Worm (Caenorhabditis elegans) whole organism, young adult: ENCODE results near the gene H41C03.1.

Source experiments
- B0336.3 ChIP-seq: fragments of 200-800 bp; sonication (Bioruptor generic); IDR thresholded peaks from 2 replicates; pipeline ENCODE4 v1.3.6; 2022; ENCODE audit warnings: missing genetic modification characterization, missing compliant biosample characterization
- F10E7.11 ChIP-seq: sonication (generic microtip); optimal IDR thresholded peaks from 2 replicates; lab custom pipeline; 2017; ENCODE audit warnings: mild to moderate bottlenecking, missing genetic modification characterization, moderate library complexity, missing compliant biosample characterization
- F23B12.7 ChIP-seq: sonication (generic microtip); optimal IDR thresholded peaks from 2 replicates; lab custom pipeline; 2017; ENCODE audit warnings: missing genetic modification characterization, mild to moderate bottlenecking, missing compliant biosample characterization, antibody characterized with exemption, moderate library complexity; ENCODE audit not compliant: insufficient read depth
- F39B2.1 ChIP-seq: fragments of 200-800 bp; sonication (Bioruptor generic); IDR thresholded peaks from 2 replicates; pipeline ENCODE4 v1.3.6; 2022; ENCODE audit warnings: missing genetic modification reagents, missing genetic modification characterization, missing compliant biosample characterization
- Y53G8AR.9 ChIP-seq: fragments of 200-800 bp; sonication (Bioruptor generic); conservative IDR thresholded peaks from 2 replicates; pipeline ENCODE4 v1.3.6; 2022; ENCODE audit warnings: missing genetic modification reagents, missing genetic modification characterization, missing compliant biosample characterization
- Y79H2A.3 ChIP-seq: fragments of 200-800 bp; sonication (Bioruptor generic); conservative IDR thresholded peaks from 2 replicates; pipeline ENCODE4 v1.3.6; 2022; ENCODE audit warnings: missing genetic modification reagents, missing genetic modification characterization, missing compliant biosample characterization
- ZK185.1 ChIP-seq: sonication (generic microtip); optimal IDR thresholded peaks from 2 replicates; lab custom pipeline; 2016; ENCODE audit warnings: mild to moderate bottlenecking, missing genetic modification characterization, missing compliant biosample characterization; ENCODE audit not compliant: poor library complexity, severe bottlenecking
- ama-1 ChIP-seq, 3 experiments: fragments of 150-350 bp in 1 of 3; sonication (generic microtip) in 2 of 3; optimal IDR thresholded peaks; 2 replicates each; lab custom pipeline; 2014 to 2018; ENCODE audit warnings: missing biosample characterization in 2 of 3, missing genetic modification characterization in 2 of 3, missing genetic modification reagents in 2 of 3
- aptf-3 ChIP-seq: fragments of 200-800 bp; sonication (Bioruptor generic); IDR thresholded peaks from 2 replicates; pipeline ENCODE4 v1.3.6; 2022; ENCODE audit warnings: missing genetic modification characterization, missing compliant biosample characterization
- atf-7 ChIP-seq: sonication (generic microtip); optimal IDR thresholded peaks from 2 replicates; lab custom pipeline; 2017; ENCODE audit warnings: mild to moderate bottlenecking, missing genetic modification characterization, missing compliant biosample characterization
- athp-1 ChIP-seq: sonication (generic microtip); optimal IDR thresholded peaks from 2 replicates; lab custom pipeline; 2017; ENCODE audit warnings: mild to moderate bottlenecking, missing genetic modification characterization, missing compliant biosample characterization
- cebp-1 ChIP-seq, 2 experiments: fragments of 200-800 bp in 1 of 2; sonication (Bioruptor generic) in 1 of 2; sonication (generic microtip) in 1 of 2; IDR thresholded peaks in 1 of 2; optimal IDR thresholded peaks in 1 of 2; 2 replicates each; pipeline versions ENCODE4 v1.3.6 to Lab custom; 2017 to 2022; ENCODE audit warnings: missing compliant biosample characterization in 2 of 2, missing genetic modification characterization in 2 of 2, mild to moderate bottlenecking in 1 of 2, missing genetic modification reagents in 1 of 2, moderate library complexity in 1 of 2
- ceh-100 ChIP-seq: fragments of 200-800 bp; sonication (Bioruptor generic); IDR thresholded peaks from 2 replicates; pipeline ENCODE4 v1.3.6; 2022; ENCODE audit warnings: missing genetic modification reagents, missing genetic modification characterization, missing compliant biosample characterization
- dox-1 ChIP-seq: fragments of 200-800 bp; sonication (Bioruptor generic); IDR thresholded peaks from 2 replicates; pipeline ENCODE4 v1.3.6; 2022; ENCODE audit warnings: missing genetic modification reagents, missing genetic modification characterization, missing compliant biosample characterization
- dpff-1 ChIP-seq: sonication (generic microtip); optimal IDR thresholded peaks from 2 replicates; lab custom pipeline; 2017; ENCODE audit warnings: mild to moderate bottlenecking, missing genetic modification characterization, missing compliant biosample characterization
- dpl-1 ChIP-seq: fragments of 150-350 bp; optimal IDR thresholded peaks from 2 replicates; lab custom pipeline; 2014; ENCODE audit warnings: missing biosample characterization, missing genetic modification reagents, missing genetic modification characterization
- hmg-1.2 ChIP-seq: fragments of 200-800 bp; sonication (Bioruptor generic); IDR thresholded peaks from 2 replicates; pipeline ENCODE4 v1.3.6; 2022; ENCODE audit warnings: missing genetic modification reagents, missing genetic modification characterization, missing compliant biosample characterization
- let-607 ChIP-seq, 2 experiments: fragments of 200-800 bp in 1 of 2; sonication (Bioruptor generic) in 1 of 2; sonication (generic microtip) in 1 of 2; optimal IDR thresholded peaks; 2 replicates each; lab custom pipeline; 2016 to 2018; ENCODE audit warnings: mild to moderate bottlenecking in 2 of 2, missing compliant biosample characterization in 2 of 2, missing genetic modification characterization in 2 of 2, moderate library complexity in 2 of 2, missing genotype in 1 of 2
- lin-26 ChIP-seq: fragments of 200-800 bp; sonication (Bioruptor generic); IDR thresholded peaks from 2 replicates; pipeline ENCODE4 v1.3.6; 2022; ENCODE audit warnings: missing genetic modification reagents, missing genetic modification characterization, missing compliant biosample characterization
- lin-40 ChIP-seq: sonication (generic microtip); optimal IDR thresholded peaks from 2 replicates; lab custom pipeline; 2016; ENCODE audit warnings: missing genetic modification characterization, mild to moderate bottlenecking, missing compliant biosample characterization, missing genotype, missing genetic modification reagents
- madf-6 ChIP-seq: fragments of 200-800 bp; sonication (Bioruptor generic); IDR thresholded peaks from 2 replicates; pipeline ENCODE4 v1.3.6; 2022; ENCODE audit warnings: missing genetic modification reagents, missing genetic modification characterization, missing compliant biosample characterization
- nhr-80 ChIP-seq: sonication (generic microtip); optimal IDR thresholded peaks from 2 replicates; lab custom pipeline; 2016; ENCODE audit warnings: missing genetic modification characterization, missing compliant biosample characterization
- repo-1 ChIP-seq: sonication (generic microtip); optimal IDR thresholded peaks from 2 replicates; lab custom pipeline; 2017; ENCODE audit warnings: mild to moderate bottlenecking, missing genetic modification characterization, missing compliant biosample characterization
- sdz-38 ChIP-seq: sonication (generic microtip); optimal IDR thresholded peaks from 2 replicates; lab custom pipeline; 2016; ENCODE audit warnings: missing genotype, missing genetic modification characterization, missing compliant biosample characterization
- unc-62 ChIP-seq: fragments of 150-350 bp; optimal IDR thresholded peaks from 2 replicates; lab custom pipeline; 2014; ENCODE audit warnings: missing biosample characterization, missing genetic modification reagents, missing genetic modification characterization
- xnd-1 ChIP-seq: sonication (generic microtip); optimal IDR thresholded peaks from 2 replicates; lab custom pipeline; 2016; ENCODE audit warnings: missing genotype, missing genetic modification reagents, missing genetic modification characterization, missing compliant biosample characterization
- ztf-22 ChIP-seq: fragments of 200-800 bp; sonication (Bioruptor generic); optimal IDR thresholded peaks from 2 replicates; lab custom pipeline; 2018; ENCODE audit warnings: mild to moderate bottlenecking, missing genetic modification characterization, moderate library complexity, missing compliant biosample characterization
- ztf-26 ChIP-seq: sonication (generic microtip); optimal IDR thresholded peaks from 2 replicates; lab custom pipeline; 2017; ENCODE audit warnings: missing genetic modification characterization, missing compliant biosample characterization

The H41C03.1 gene

ce11 chrII:5880677-5881076 lies 26.5 kb downstream of the H41C03.1 start:
- no peak for TF ChIP-seq unc-62 (GFP tag; lab: Kevin White, UChicago)
- TF ChIP-seq lin-26 (GFP tag; lab: Robert Waterston, UW): 0 out of 2 replicates have a peak, but pooled peaks have one; percentile 25
- TF ChIP-seq, all 124 proteins: peak for 1

ce11 chrII:5884252-5884651 lies 30.0 kb downstream of the H41C03.1 start, which contains the start of gene rfip-1:
Gene rfip-1, plus strand, starts transcription at chrII:5884552.
- TF ChIP-seq sdz-38 (tag; lab: Kevin White, UChicago): no peak
- TF ChIP-seq ama-1 (optimal IDR thresholded peaks at IDR 0.05; lab: Kevin White, UChicago): no peak
- TF ChIP-seq ama-1 (GFP tag; optimal IDR thresholded peaks at IDR 0.05; lab: Kevin White, UChicago): no peak

DNA sequence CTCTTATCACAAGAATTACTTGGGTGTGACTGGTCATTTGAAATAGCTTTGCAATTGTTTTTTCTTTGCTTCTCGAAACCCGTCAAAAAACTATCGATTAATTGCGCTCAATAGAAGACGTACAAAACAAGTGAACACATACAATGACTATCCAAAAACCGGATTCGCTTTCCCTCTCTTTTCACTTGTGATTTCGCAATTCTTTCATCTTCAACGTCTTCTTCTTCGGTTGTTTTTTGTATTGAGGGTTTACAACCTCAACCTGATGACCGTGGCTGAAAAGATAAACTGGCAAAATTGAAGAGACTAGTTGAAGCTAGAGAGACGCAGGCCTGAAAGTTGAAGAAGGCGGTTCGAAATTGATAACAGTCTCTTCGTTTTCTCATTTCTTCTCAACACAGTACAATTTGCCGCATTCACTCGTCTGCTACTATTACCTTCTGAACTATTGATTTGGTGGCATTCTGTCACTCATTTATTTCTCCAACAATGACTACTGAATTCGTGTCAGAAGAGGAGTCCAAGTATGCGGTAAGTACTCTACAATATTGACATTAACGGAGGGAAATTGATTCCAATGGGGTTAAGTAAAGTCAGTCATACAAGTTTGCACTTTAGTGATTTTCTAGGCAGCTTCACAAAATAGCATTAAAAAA lies 31.9 kb downstream of the H41C03.1 start:
- TF ChIP-seq sdz-38 (tag; lab: Kevin White, UChicago) (no peak), F39B2.1 (GFP tag; lab: Robert Waterston, UW) (no peak), nhr-80 (tag; lab: Kevin White, UChicago) (peak; percentile 43), lin-40 (tag; lab: Kevin White, UChicago) (peak; percentile 64), atf-7 (no peak), dox-1 (0 out of 2 replicates have a peak, but pooled peaks have one; percentile 27), hmg-1.2 (GFP tag; lab: Robert Waterston, UW) (peak; percentile 16; the same call in 1 of the 2 replicates), cebp-1 (GFP tag; IDR thresholded peaks at IDR 0.05; lab: Robert Waterston, UW) (peak; percentile 76; the same call in 1 of the 2 replicates), cebp-1 (tag; optimal IDR thresholded peaks at IDR 0.05; lab: Kevin White, UChicago) (peak; percentile 94)

DNA sequence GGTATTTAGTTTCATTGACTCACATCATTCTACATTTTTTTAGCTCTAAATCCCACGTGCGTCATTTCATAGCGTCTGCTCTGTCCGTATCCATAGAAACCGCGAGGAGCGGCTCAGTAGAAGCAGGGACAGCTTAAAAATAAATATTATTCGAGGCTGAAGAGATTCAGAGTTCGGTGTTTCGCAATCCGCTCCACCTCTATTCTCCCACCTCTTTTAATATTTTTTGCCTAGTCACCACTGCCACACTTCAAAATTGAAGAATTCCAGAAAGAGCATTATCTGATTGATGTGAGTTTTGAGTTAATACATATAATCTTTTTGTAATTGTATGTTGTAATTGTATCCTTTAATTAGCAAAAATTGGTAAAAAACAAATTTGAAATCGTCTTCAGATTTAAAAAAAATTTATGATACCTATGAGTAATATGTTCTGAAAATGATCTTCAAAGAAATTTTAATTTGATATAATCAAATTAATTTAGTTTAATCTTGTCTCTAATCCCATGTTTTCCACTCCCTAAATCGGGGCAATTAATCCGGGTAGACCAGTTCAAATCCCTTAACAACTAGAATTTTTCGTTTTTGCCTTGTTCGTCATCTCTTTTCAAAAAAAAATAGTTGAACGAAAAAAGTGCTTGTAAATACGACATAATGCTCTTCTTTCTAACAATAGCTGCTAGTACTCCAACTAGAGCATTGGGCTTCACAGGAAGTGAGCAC lies 35.4 kb downstream of the H41C03.1 start:
- TF ChIP-seq cebp-1 (GFP tag; IDR thresholded peaks at IDR 0.05; lab: Robert Waterston, UW) (0 out of 2 replicates have a peak, but pooled peaks have one; percentile 26), cebp-1 (tag; optimal IDR thresholded peaks at IDR 0.05; lab: Kevin White, UChicago) (peak; percentile 78), athp-1 (no peak), dpff-1 (tag; lab: Kevin White, UChicago) (no peak)

ce11 chrII:5892813-5893212 lies 38.6 kb downstream of the H41C03.1 start:
- TF ChIP-seq repo-1: peak; percentile 55
- 0 out of 2 replicates have a peak, but pooled peaks have one; percentile 47 for TF ChIP-seq Y53G8AR.9 (GFP tag; lab: Robert Waterston, UW)
- TF ChIP-seq F39B2.1 (GFP tag; lab: Robert Waterston, UW): no peak
- peak; percentile 25 for TF ChIP-seq atf-7
- no peak for TF ChIP-seq B0336.3
- peak; percentile 25 for TF ChIP-seq ztf-26 (tag; lab: Kevin White, UChicago)
- no peak for TF ChIP-seq cebp-1 (GFP tag; IDR thresholded peaks at IDR 0.05; lab: Robert Waterston, UW)
- peak; percentile 4 for TF ChIP-seq cebp-1 (tag; optimal IDR thresholded peaks at IDR 0.05; lab: Kevin White, UChicago)
- TF ChIP-seq, all 124 proteins: peak for 5

DNA sequence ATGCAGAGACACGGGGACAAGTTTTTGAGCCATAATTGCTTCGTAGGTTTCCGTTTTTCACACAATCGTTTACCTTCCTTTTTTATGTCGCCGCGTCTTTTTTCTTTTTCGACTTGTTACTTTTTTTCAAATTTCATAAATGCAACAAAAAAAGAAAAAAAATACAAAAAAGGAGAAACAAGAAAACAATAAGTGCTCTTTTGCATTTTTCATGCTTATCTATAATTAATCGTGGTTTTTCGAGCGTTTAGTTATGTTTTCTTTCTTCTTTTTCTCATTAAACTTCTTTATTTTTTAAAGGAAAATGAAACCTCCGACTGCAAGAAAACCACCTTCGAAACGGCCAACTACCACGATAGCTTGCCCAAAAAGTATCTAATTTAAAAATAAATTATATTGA lies 41.6 kb downstream of the H41C03.1 start, which contains the start of gene F59G1.4:
TSS of gene F59G1.4 (plus strand) at position 301 of the 400 bp plus-strand sequence.
- TF ChIP-seq ztf-22 (GFP tag; lab: Kevin White, UChicago): no peak
- no peak for TF ChIP-seq dpl-1
- no peak for TF ChIP-seq F23B12.7
- TF ChIP-seq let-607 (tag; optimal IDR thresholded peaks at IDR 0.05; lab: Kevin White, UChicago): no peak
- no peak for TF ChIP-seq xnd-1

- TF ChIP-seq Y79H2A.3 (GFP tag; lab: Robert Waterston, UW): no peak
- TF ChIP-seq F10E7.11 (tag; lab: Kevin White, UChicago): no peak
- no peak for TF ChIP-seq aptf-3
- no peak for TF ChIP-seq ceh-100 (GFP tag; lab: Robert Waterston, UW)
- TF ChIP-seq madf-6 (GFP tag; lab: Robert Waterston, UW): no peak
- TF ChIP-seq ZK185.1: no peak
These were observed 42.3 kb downstream of the H41C03.1 start for ce11 chrII:5896512-5896911.
